Fruit fly (Drosophila melanogaster): ENCODE data around the gene ppk31.

dm6 chr3R:27203856-27204255 lies 40.9 kb downstream of the ppk31 start:
- TF ChIP-seq Crg-1 (GFP tag; optimal IDR thresholded peaks at IDR 0.05) (no peak), CG7045 (GFP tag; optimal IDR thresholded peaks at IDR 0.05) (no peak), CG5204 (GFP tag; optimal IDR thresholded peaks at IDR 0.05) (no peak)
